Worm (Caenorhabditis elegans) whole organism, young adult: Measurements from ENCODE around the gene arid-1.

Source experiments
- B0336.3 ChIP-seq: fragments of 200-800 bp; sonication (Bioruptor generic); IDR thresholded peaks from 2 replicates; pipeline ENCODE4 v1.3.6; 2022; ENCODE audit warnings: missing genetic modification characterization, missing compliant biosample characterization
- F57C9.4 ChIP-seq: sonication (generic microtip); optimal IDR thresholded peaks from 2 replicates; lab custom pipeline; 2017; ENCODE audit warnings: mild to moderate bottlenecking, missing genetic modification characterization, missing compliant biosample characterization
- K12H6.12 ChIP-seq: fragments of 200-800 bp; sonication (Bioruptor generic); optimal IDR thresholded peaks from 2 replicates; lab custom pipeline; 2018; ENCODE audit warnings: mild to moderate bottlenecking, missing genetic modification characterization, missing compliant biosample characterization
- T07F8.4 ChIP-seq: sonication (generic microtip); optimal IDR thresholded peaks from 2 replicates; lab custom pipeline; 2016; ENCODE audit warnings: mild to moderate bottlenecking, missing genetic modification characterization, moderate library complexity, missing compliant biosample characterization
- Y79H2A.3 ChIP-seq: fragments of 200-800 bp; sonication (Bioruptor generic); conservative IDR thresholded peaks from 2 replicates; pipeline ENCODE4 v1.3.6; 2022; ENCODE audit warnings: missing genetic modification reagents, missing genetic modification characterization, missing compliant biosample characterization
- cebp-1 ChIP-seq, 2 experiments: fragments of 200-800 bp in 1 of 2; sonication (Bioruptor generic) in 1 of 2; sonication (generic microtip) in 1 of 2; IDR thresholded peaks in 1 of 2; optimal IDR thresholded peaks in 1 of 2; 2 replicates each; pipeline versions ENCODE4 v1.3.6 to Lab custom; 2017 to 2022; ENCODE audit warnings: missing compliant biosample characterization in 2 of 2, missing genetic modification characterization in 2 of 2, mild to moderate bottlenecking in 1 of 2, missing genetic modification reagents in 1 of 2, moderate library complexity in 1 of 2
- ceh-79 ChIP-seq: sonication (generic microtip); optimal IDR thresholded peaks from 2 replicates; lab custom pipeline; 2017; ENCODE audit warnings: mild to moderate bottlenecking, missing genetic modification characterization, missing compliant biosample characterization
- ceh-91 ChIP-seq: fragments of 200-800 bp; sonication (Bioruptor generic); IDR thresholded peaks from 2 replicates; pipeline ENCODE4 v1.3.6; 2022; ENCODE audit warnings: missing genetic modification reagents, missing genetic modification characterization, missing compliant biosample characterization
- ets-4 ChIP-seq: fragments of 200-800 bp; sonication (Bioruptor generic); optimal IDR thresholded peaks from 2 replicates; lab custom pipeline; 2018; ENCODE audit warnings: mild to moderate bottlenecking, missing genetic modification characterization, missing compliant biosample characterization
- fkh-3 ChIP-seq: sonication (generic microtip); optimal IDR thresholded peaks from 2 replicates; lab custom pipeline; 2016; ENCODE audit warnings: mild to moderate bottlenecking, missing genetic modification characterization, missing compliant biosample characterization
- hsf-1 ChIP-seq: fragments of 200-800 bp; sonication (Bioruptor generic); IDR thresholded peaks from 2 replicates; pipeline ENCODE4 v1.3.6; 2022; ENCODE audit warnings: missing genetic modification reagents, missing genetic modification characterization, missing compliant biosample characterization
- rcor-1 ChIP-seq: fragments of 200-800 bp; sonication (Bioruptor generic); IDR thresholded peaks from 2 replicates; pipeline ENCODE4 v1.3.6; 2022; ENCODE audit warnings: missing genetic modification reagents, missing genetic modification characterization, missing compliant biosample characterization
- sea-2 ChIP-seq: fragments of 200-800 bp; sonication (Bioruptor generic); IDR thresholded peaks from 2 replicates; pipeline ENCODE4 v1.3.6; 2022; ENCODE audit warnings: missing genetic modification characterization, missing compliant biosample characterization
- ztf-25 ChIP-seq: fragments of 200-800 bp; sonication (Bioruptor generic); IDR thresholded peaks from 2 replicates; pipeline ENCODE4 v1.3.6; 2022; ENCODE audit warnings: missing genetic modification reagents, missing genetic modification characterization, missing compliant biosample characterization

The arid-1 gene

ce11 chrV:248636-249035, 62.7 kb downstream of the arid-1 start:
- TF ChIP-seq F57C9.4 (tag; lab: Kevin White, UChicago) (no peak), B0336.3 (no peak), Y79H2A.3 (GFP tag; lab: Robert Waterston, UW) (no peak), ets-4 (GFP tag; lab: Kevin White, UChicago) (no peak), rcor-1 (no peak), K12H6.12 (tag; lab: Kevin White, UChicago) (no peak), sea-2 (no peak), ceh-79 (no peak), T07F8.4 (tag; lab: Kevin White, UChicago) (no peak), hsf-1 (GFP tag; lab: Robert Waterston, UW) (no peak), ceh-91 (GFP tag; lab: Robert Waterston, UW) (no peak), fkh-3 (tag; lab: Kevin White, UChicago) (no peak), ztf-25 (GFP tag; lab: Robert Waterston, UW) (no peak), cebp-1 (GFP tag; IDR thresholded peaks at IDR 0.05; lab: Robert Waterston, UW) (no peak), cebp-1 (tag; optimal IDR thresholded peaks at IDR 0.05; lab: Kevin White, UChicago) (no peak)
